Worm (Caenorhabditis elegans): ENCODE data around the gene F53F8.4.

The F53F8.4 gene

DNA sequence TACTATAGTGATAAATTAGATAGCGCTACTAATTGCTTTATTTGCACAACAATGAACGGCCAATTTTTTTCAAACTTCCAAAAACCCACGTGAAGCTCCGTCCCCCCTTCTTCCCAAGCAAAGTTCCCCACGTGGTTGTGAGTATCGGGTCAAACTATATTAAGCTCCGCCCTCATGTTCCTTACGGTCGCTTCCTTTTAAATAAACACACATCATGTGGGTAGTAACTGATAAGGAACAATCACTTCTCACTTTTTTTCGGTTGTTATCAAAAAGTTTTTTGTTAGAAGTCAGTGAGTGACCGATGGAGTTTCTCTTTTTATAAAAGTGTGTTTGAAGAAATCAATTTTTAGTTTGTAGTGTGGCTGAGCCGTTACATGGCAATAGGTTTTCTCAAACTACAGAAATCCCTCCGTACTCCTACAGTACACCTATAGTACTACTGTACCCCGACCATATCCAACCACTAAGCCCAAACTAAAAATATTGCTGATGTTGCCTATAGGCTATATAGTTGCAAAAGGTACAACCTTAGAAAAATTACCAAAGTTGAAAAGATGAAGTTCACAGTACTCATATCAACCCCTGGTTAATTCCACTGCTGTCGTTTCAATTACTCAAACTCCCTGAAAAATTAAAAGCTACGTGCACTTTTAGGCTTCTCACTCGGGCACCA lies 21.0 kb upstream of the F53F8.4 start (continued):
- TF ChIP-seq egl-18 (GFP tag; IDR thresholded peaks at IDR 0.05): no peak
- TF ChIP-seq efl-1 (GFP tag; optimal IDR thresholded peaks at IDR 0.05): no peak
- TF ChIP-seq unc-130 (GFP tag; optimal IDR thresholded peaks at IDR 0.05): no peak
- no peak for TF ChIP-seq ccch-3 (GFP tag; optimal IDR thresholded peaks at IDR 0.05)
- no peak for TF ChIP-seq F57C9.4 (tag; optimal IDR thresholded peaks at IDR 0.05)
- TF ChIP-seq madf-3 (GFP tag; IDR thresholded peaks at IDR 0.05): no peak
- peak; percentile 9; the same call in 1 of the 2 replicates for TF ChIP-seq hmg-1.2 (GFP tag; IDR thresholded peaks at IDR 0.05)
- TF ChIP-seq ztf-28 (GFP tag; IDR thresholded peaks at IDR 0.05): no peak
- no peak for TF ChIP-seq mxl-1 (tag; optimal IDR thresholded peaks at IDR 0.05)
- TF ChIP-seq tlf-1 (GFP tag; optimal IDR thresholded peaks at IDR 0.05): peak; percentile 29
- no peak for TF ChIP-seq ekl-4 (GFP tag; IDR thresholded peaks at IDR 0.05)
- 0 out of 2 replicates have a peak, but pooled peaks have one; percentile 60 for TF ChIP-seq let-526 (GFP tag; IDR thresholded peaks at IDR 0.05)
- no peak for TF ChIP-seq gei-17 (GFP tag; optimal IDR thresholded peaks at IDR 0.05)
- no peak for TF ChIP-seq hrde-1 (tag; optimal IDR thresholded peaks at IDR 0.05; ENCODE audit: borderline replicate concordance)
- TF ChIP-seq F22D6.2 (tag; optimal IDR thresholded peaks at IDR 0.05): peak; percentile 58
- TF ChIP-seq F37B4.10 (GFP tag; IDR thresholded peaks at IDR 0.05): no peak
- TF ChIP-seq pha-4 (tag; optimal IDR thresholded peaks at IDR 0.05): peak; percentile 81
- TF ChIP-seq ama-1 (optimal IDR thresholded peaks at IDR 0.05): peak; percentile 25
- no peak for TF ChIP-seq ama-1 (GFP tag; optimal IDR thresholded peaks at IDR 0.05)
- no peak for TF ChIP-seq mes-4 (tag; optimal IDR thresholded peaks at IDR 0.05)
- no peak for TF ChIP-seq hsf-1 (GFP tag; IDR thresholded peaks at IDR 0.05)
- 0 out of 2 replicates have a peak, but pooled peaks have one; percentile 12 for TF ChIP-seq lir-1 (GFP tag; conservative IDR thresholded peaks at IDR 0.05)
- no peak for TF ChIP-seq Y53G8AR.9 (GFP tag; conservative IDR thresholded peaks at IDR 0.05)
- no peak for TF ChIP-seq Y67H2A.10 (GFP tag; conservative IDR thresholded peaks at IDR 0.05)
- TF ChIP-seq rec-8 (tag; optimal IDR thresholded peaks at IDR 0.05): no peak
- TF ChIP-seq ceh-27 (GFP tag; optimal IDR thresholded peaks at IDR 0.05): no peak
- TF ChIP-seq hmg-20 (GFP tag; IDR thresholded peaks at IDR 0.05): no peak
- TF ChIP-seq zfh-2 (GFP tag; conservative IDR thresholded peaks at IDR 0.05): no peak
- TF ChIP-seq ets-4 (GFP tag; optimal IDR thresholded peaks at IDR 0.05): no peak
- TF ChIP-seq K12H6.12 (tag; optimal IDR thresholded peaks at IDR 0.05): no peak
- no peak for TF ChIP-seq D2030.7 (GFP tag; IDR thresholded peaks at IDR 0.05)
- TF ChIP-seq ztf-22 (GFP tag; optimal IDR thresholded peaks at IDR 0.05): peak; percentile 57
- peak; percentile 57; the same call in 1 of the 2 replicates for TF ChIP-seq egl-44 (GFP tag; IDR thresholded peaks at IDR 0.05)
- TF ChIP-seq snpc-3.4 (tag; optimal IDR thresholded peaks at IDR 0.05): no peak
- TF ChIP-seq nhr-80 (tag; optimal IDR thresholded peaks at IDR 0.05): peak; percentile 73
- no peak for TF ChIP-seq lin-54 (GFP tag; optimal IDR thresholded peaks at IDR 0.05)
- no peak for TF ChIP-seq akir-1 (GFP tag; optimal IDR thresholded peaks at IDR 0.05)
- no peak for TF ChIP-seq B0019.2 (GFP tag; conservative IDR thresholded peaks at IDR 0.05)
- peak in 1 of 2 experiments; percentile 11 for TF ChIP-seq let-607 (tag; optimal IDR thresholded peaks at IDR 0.05)
- no peak for TF ChIP-seq attf-5 (GFP tag; optimal IDR thresholded peaks at IDR 0.05)
- no peak for TF ChIP-seq F55B11.4 (tag; optimal IDR thresholded peaks at IDR 0.05; ENCODE audit: borderline replicate concordance, insufficient read depth)
- no peak for TF ChIP-seq somi-1 (GFP tag; optimal IDR thresholded peaks at IDR 0.05)
- TF ChIP-seq B0035.1 (tag; optimal IDR thresholded peaks at IDR 0.05): no peak
- TF ChIP-seq cebp-1 (GFP tag; IDR thresholded peaks at IDR 0.05): 0 out of 2 replicates have a peak, but pooled peaks have one; percentile 19
- no peak for TF ChIP-seq cebp-1 (tag; optimal IDR thresholded peaks at IDR 0.05)
- TF ChIP-seq athp-1 (tag; optimal IDR thresholded peaks at IDR 0.05): no peak
